Fruit fly (Drosophila melanogaster) whole organism, wandering third instar larva: ENCODE results near the gene mGluR.

Experiments used
- Hr78 ChIP-seq: fragments of >200 bp; optimal IDR thresholded peaks from 2 replicates; lab custom pipeline; 2017; ENCODE audit warnings: missing biosample characterization, missing genetic modification characterization
- Mio ChIP-seq: sonication (Bioruptor generic); optimal IDR thresholded peaks from 2 replicates; lab custom pipeline; 2016; ENCODE audit warnings: missing biosample characterization, missing genetic modification characterization
- Myc ChIP-seq: fragments of >200 bp; optimal IDR thresholded peaks from 2 replicates; lab custom pipeline; 2017
- N ChIP-seq: fragments of >200 bp; optimal IDR thresholded peaks from 2 replicates; lab custom pipeline; 2018; ENCODE audit warnings: missing biosample characterization, missing external identifiers, missing genetic modification characterization
- Vsx2 ChIP-seq: fragments of 200-300, 225-300 bp; sonication (Bioruptor generic); optimal IDR thresholded peaks from 2 replicates; lab custom pipeline; 2018; ENCODE audit warnings: missing biosample characterization, missing genetic modification characterization; ENCODE audit not compliant: partially characterized antibody
- br ChIP-seq: fragments of 200-800 bp; sonication (Bioruptor generic); optimal IDR thresholded peaks from 2 replicates; lab custom pipeline; 2016; ENCODE audit warnings: missing biosample characterization, missing genetic modification characterization
- fru ChIP-seq: fragments of 200-800 bp; sonication (Bioruptor generic); optimal IDR thresholded peaks from 3 replicates; lab custom pipeline; 2016; ENCODE audit warnings: missing biosample characterization, mild to moderate bottlenecking, missing genetic modification characterization
- rgr ChIP-seq: fragments of 200-800 bp; sonication (Bioruptor generic); optimal IDR thresholded peaks from 3 replicates; lab custom pipeline; 2016; ENCODE audit warnings: missing biosample characterization, mild to moderate bottlenecking, missing genetic modification characterization
- sage ChIP-seq: fragments of 200-800 bp; sonication (Bioruptor generic); optimal IDR thresholded peaks from 2 replicates; lab custom pipeline; 2016; ENCODE audit warnings: missing biosample characterization, mild to moderate bottlenecking, missing genetic modification characterization
- usp ChIP-seq: fragments of >200 bp; optimal IDR thresholded peaks from 2 replicates; lab custom pipeline; 2017; ENCODE audit warnings: missing biosample characterization, missing genetic modification characterization

dm6 chr4:980475-980856 is 43.8 kb downstream of the mGluR start:
- TF ChIP-seq fru (GFP tag; lab: Kevin White, UChicago): no peak
- no peak for TF ChIP-seq rgr (GFP tag; lab: Kevin White, UChicago)
- TF ChIP-seq Mio: no peak
- no peak for TF ChIP-seq Myc (lab: Kevin White, UChicago)
- no peak for TF ChIP-seq usp (GFP tag; lab: Kevin White, UChicago)
- TF ChIP-seq sage: no peak
- TF ChIP-seq br (GFP tag; lab: Kevin White, UChicago): no peak
- TF ChIP-seq Hr78 (GFP tag; lab: Kevin White, UChicago): no peak
- TF ChIP-seq N (GFP tag; lab: Kevin White, UChicago): no peak
- no peak for TF ChIP-seq Vsx2 (GFP tag; lab: Kevin White, UChicago)
